Worm (Caenorhabditis elegans): ENCODE results near the gene K10C2.14.

DNA sequence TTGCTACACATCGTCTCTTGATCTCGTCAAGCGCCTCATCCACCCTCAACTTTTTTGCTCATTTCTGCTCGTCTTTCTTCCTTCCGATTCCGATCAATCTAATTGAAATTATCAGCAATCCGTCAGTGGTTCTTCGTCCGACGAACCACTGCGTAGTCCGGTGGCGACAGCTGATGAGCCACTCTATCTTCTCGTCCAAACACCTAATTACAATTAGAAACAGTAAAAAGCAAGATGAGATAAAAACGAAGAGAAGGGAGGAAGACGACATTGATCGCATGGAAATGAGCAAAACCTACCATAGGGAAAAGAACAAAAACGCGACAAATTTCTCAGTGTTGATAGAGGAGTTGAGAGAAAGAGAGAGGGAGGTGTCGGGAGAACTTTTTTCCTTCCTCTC is 40.9 kb downstream of the K10C2.14 start:
- TF ChIP-seq blmp-1 (tag; optimal IDR thresholded peaks at IDR 0.05) (no peak), swsn-7 (tag; optimal IDR thresholded peaks at IDR 0.05) (no peak), ztf-11 (tag; optimal IDR thresholded peaks at IDR 0.05) (no peak), zip-4 (GFP tag; optimal IDR thresholded peaks at IDR 0.05) (no peak), pqm-1 (tag; optimal IDR thresholded peaks at IDR 0.05) (no peak), elt-2 (tag; optimal IDR thresholded peaks at IDR 0.05) (no peak), elt-3 (tag; optimal IDR thresholded peaks at IDR 0.05) (no peak)
